Worm (Caenorhabditis elegans) whole organism, young adult: ENCODE measurements around the gene igcm-3.

Source experiments
- bed-1 ChIP-seq: fragments of 200-800 bp; sonication (Bioruptor generic); IDR thresholded peaks from 2 replicates; pipeline ENCODE4 v1.3.6; 2022; ENCODE audit warnings: missing genetic modification reagents, missing genetic modification characterization, missing compliant biosample characterization
- ceh-27 ChIP-seq: fragments of 200-800 bp; sonication (Bioruptor generic); optimal IDR thresholded peaks from 2 replicates; lab custom pipeline; 2018; ENCODE audit warnings: mild to moderate bottlenecking, missing genetic modification characterization, moderate library complexity, missing compliant biosample characterization
- ceh-40 ChIP-seq: fragments of 200-800 bp; sonication (Bioruptor generic); IDR thresholded peaks from 2 replicates; pipeline ENCODE4 v1.3.6; 2022; ENCODE audit warnings: missing genetic modification characterization, missing compliant biosample characterization
- chd-7 ChIP-seq: sonication (generic microtip); optimal IDR thresholded peaks from 2 replicates; lab custom pipeline; 2016; ENCODE audit warnings: mild to moderate bottlenecking, missing genetic modification characterization, moderate library complexity, missing compliant biosample characterization
- nfya-2 ChIP-seq: fragments of 200-800 bp; sonication (Bioruptor generic); IDR thresholded peaks from 2 replicates; pipeline ENCODE4 v1.3.6; 2022; ENCODE audit warnings: missing genetic modification reagents, missing genetic modification characterization, missing compliant biosample characterization
- snpc-4 ChIP-seq, 5 experiments: fragments of 150-350 bp in 1 of 5; sonication (generic microtip) in 4 of 5; optimal IDR thresholded peaks; 2 replicates each; lab custom pipeline; 2014 to 2018; ENCODE audit warnings: missing genetic modification characterization in 5 of 5, missing biosample characterization in 3 of 5, antibody characterized with exemption in 2 of 5, mild to moderate bottlenecking in 2 of 5, missing compliant biosample characterization in 2 of 5, missing genotype in 2 of 5, moderate library complexity in 2 of 5, missing genetic modification reagents in 1 of 5
- unc-130 ChIP-seq: sonication (generic microtip); optimal IDR thresholded peaks from 2 replicates; lab custom pipeline; 2016; ENCODE audit warnings: missing genetic modification reagents, missing genetic modification characterization, missing compliant biosample characterization

DNA sequence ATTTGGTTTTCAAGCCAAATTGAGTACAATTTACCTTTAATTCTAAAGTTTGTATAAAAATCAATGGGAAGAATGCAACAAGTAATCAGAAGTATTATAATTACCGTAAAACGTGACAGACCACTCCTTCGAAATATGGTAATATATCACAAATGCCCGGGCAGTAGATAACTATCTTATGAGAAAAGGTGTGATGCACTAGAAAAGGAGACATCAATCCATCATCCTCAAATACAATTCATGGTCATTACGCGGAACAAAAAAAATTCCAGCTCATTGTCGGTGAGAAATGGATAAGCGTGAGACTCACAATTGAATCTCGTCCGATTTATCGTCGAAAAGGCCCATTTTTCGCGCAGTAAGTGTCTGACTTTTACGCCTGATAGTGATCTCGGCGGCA is 3.5 kb upstream of the igcm-3 start:
- TF ChIP-seq bed-1 (no peak), nfya-2 (no peak), snpc-4 (GFP tag; optimal IDR thresholded peaks at IDR 0.05; lab: Kevin White, UChicago) (no peak), snpc-4 (tag; optimal IDR thresholded peaks at IDR 0.05; lab: Kevin White, UChicago) (no peak), unc-130 (no peak), ceh-27 (GFP tag; lab: Kevin White, UChicago) (no peak), chd-7 (tag; lab: Kevin White, UChicago) (no peak), ceh-40 (GFP tag; lab: Robert Waterston, UW) (no peak)
